Worm (Caenorhabditis elegans): ENCODE measurements around the gene srbc-68.

srbc-68 gene

DNA sequence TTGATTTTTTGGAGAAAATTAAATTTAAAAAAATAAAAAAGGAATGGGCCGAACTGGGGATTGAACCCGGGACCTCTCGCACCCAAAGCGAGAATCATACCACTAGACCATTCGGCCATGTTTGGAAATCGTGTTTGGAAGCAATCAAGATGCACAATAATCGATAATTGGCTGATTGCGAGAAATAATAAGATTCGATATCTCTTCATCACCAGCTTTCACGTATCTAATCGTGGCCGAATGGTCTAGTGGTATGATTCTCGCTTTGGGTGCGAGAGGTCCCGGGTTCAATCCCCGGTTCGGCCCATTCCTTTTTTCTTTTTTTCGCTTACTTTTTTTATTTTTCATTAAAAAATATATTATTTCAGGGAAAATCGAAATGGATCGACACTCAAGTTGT, 35.7 kb upstream of the srbc-68 start (continued):
- TF ChIP-seq cebp-1 (GFP tag; IDR thresholded peaks at IDR 0.05) (no peak), cebp-1 (tag; optimal IDR thresholded peaks at IDR 0.05) (peak; percentile 17), rcor-1 (GFP tag; IDR thresholded peaks at IDR 0.05) (peak; percentile 45), tbp1 (GFP tag; optimal IDR thresholded peaks at IDR 0.05) (peak; percentile 87), C17E4.6 (GFP tag; IDR thresholded peaks at IDR 0.05) (no peak), F49E8.2 (tag; optimal IDR thresholded peaks at IDR 0.05; ENCODE audit: insufficient read depth) (peak; percentile 68), F23B12.7 (tag; optimal IDR thresholded peaks at IDR 0.05; ENCODE audit: insufficient read depth) (peak; percentile 61), F37B4.10 (GFP tag; IDR thresholded peaks at IDR 0.05) (no peak), snpc-3.4 (tag; optimal IDR thresholded peaks at IDR 0.05) (peak; percentile 62), Y53G8AR.9 (GFP tag; conservative IDR thresholded peaks at IDR 0.05) (0 out of 2 replicates have a peak, but pooled peaks have one; percentile 33), lin-54 (GFP tag; optimal IDR thresholded peaks at IDR 0.05) (peak; percentile 36), lsl-1 (GFP tag; optimal IDR thresholded peaks at IDR 0.05) (peak; percentile 43), rec-8 (tag; optimal IDR thresholded peaks at IDR 0.05) (peak in 1 of 2 experiments; percentile 35), B0261.1 (tag; optimal IDR thresholded peaks at IDR 0.05) (peak; percentile 65), snpc-1.3 (tag; optimal IDR thresholded peaks at IDR 0.05; ENCODE audit: insufficient read depth) (peak; percentile 31), ceh-100 (GFP tag; IDR thresholded peaks at IDR 0.05) (no peak), nfya-2 (GFP tag; IDR thresholded peaks at IDR 0.05) (0 out of 2 replicates have a peak, but pooled peaks have one; percentile 25), repo-1 (tag; optimal IDR thresholded peaks at IDR 0.05) (no peak), ceh-40 (GFP tag; IDR thresholded peaks at IDR 0.05) (no peak), ama-1 (optimal IDR thresholded peaks at IDR 0.05) (no peak), ama-1 (GFP tag; optimal IDR thresholded peaks at IDR 0.05) (peak in 1 of 2 experiments; percentile 86), rpc-1 (optimal IDR thresholded peaks at IDR 0.05) (peak; percentile 58), rpc-1 (tag; optimal IDR thresholded peaks at IDR 0.05) (peak; percentile 76), hmg-1.2 (GFP tag; IDR thresholded peaks at IDR 0.05) (peak; percentile 41; the same call in 1 of the 2 replicates), madf-3 (GFP tag; IDR thresholded peaks at IDR 0.05) (0 out of 2 replicates have a peak, but pooled peaks have one; percentile 14), Y53F4B.3 (GFP tag; IDR thresholded peaks at IDR 0.05) (peak; percentile 28; the same call in 1 of the 2 replicates), lin-26 (GFP tag; IDR thresholded peaks at IDR 0.05) (peak; percentile 79), die-1 (tag; optimal IDR thresholded peaks at IDR 0.05) (peak; percentile 54), F55B11.4 (tag; optimal IDR thresholded peaks at IDR 0.05; ENCODE audit: borderline replicate concordance, insufficient read depth) (no peak)

DNA sequence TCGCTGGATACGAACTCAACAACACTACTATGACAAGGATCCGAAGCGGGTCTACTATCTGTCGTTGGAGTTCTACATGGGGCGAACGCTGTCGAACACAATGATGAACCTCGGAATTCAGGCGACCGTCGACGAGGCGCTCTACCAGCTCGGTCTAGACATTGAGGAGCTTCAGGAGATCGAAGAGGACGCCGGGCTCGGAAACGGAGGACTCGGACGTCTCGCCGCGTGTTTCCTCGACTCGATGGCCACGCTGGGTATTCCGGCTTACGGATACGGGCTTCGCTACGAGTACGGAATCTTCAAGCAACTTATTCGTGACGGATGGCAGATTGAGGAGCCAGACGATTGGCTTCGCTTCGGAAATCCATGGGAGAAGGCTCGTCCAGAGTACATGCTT, 35.2 kb upstream of the srbc-68 start:
- TF ChIP-seq lin-35 (GFP tag; optimal IDR thresholded peaks at IDR 0.05) (no peak), zfh-2 (GFP tag; conservative IDR thresholded peaks at IDR 0.05) (peak; percentile 65), lag-1 (GFP tag; IDR thresholded peaks at IDR 0.05) (0 out of 2 replicates have a peak, but pooled peaks have one; percentile 5), egrh-3 (GFP tag; IDR thresholded peaks at IDR 0.05) (peak; percentile 6; the same call in 1 of the 2 replicates)

DNA sequence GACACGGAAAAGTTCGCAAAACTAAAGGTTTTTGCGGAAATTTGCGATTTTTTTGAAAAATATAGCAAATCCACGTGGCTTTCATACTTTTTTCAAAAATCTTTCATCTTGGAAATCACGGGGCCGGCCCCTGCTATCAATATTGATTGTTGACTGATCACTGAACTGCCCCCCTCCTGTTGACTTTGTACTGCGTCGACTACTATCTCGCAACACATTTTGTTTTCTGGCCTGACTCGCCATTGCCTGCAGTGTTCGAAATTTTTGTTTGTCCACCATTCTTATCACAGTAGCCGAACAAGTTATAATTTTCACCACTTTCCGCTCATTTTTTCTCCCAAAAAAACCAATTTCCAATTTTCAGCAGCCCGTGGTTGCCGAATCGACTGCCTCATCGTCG, 34.6 kb upstream of the srbc-68 start:
- no peak for TF ChIP-seq gei-17 (GFP tag; optimal IDR thresholded peaks at IDR 0.05)
- TF ChIP-seq attf-5 (GFP tag; optimal IDR thresholded peaks at IDR 0.05), result peak; percentile 2

DNA sequence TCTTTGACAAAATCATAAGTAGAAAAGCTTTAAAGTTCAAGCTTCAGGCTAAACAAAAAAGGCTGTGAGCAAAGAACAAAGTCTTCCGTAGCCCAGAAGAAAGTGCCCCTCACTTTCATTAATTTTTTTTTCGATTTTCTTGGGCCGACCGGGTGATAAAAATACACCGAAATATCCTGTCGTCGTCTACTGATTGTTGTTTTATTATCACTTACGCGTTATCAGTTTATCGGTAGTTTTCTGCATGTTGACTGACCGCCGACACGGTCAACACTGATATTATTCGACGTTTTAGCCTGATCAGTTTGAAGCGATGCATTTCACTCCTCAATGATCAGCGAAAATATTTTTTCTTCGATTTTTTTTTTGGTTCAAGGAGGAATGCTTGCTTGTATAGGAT, 34.0 kb upstream of the srbc-68 start:
- TF ChIP-seq Y56A3A.18 (GFP tag; IDR thresholded peaks at IDR 0.05) (peak; percentile 23; the same call in 1 of the 2 replicates), athp-1 (tag; optimal IDR thresholded peaks at IDR 0.05) (no peak), madf-3 (GFP tag; IDR thresholded peaks at IDR 0.05) (0 out of 2 replicates have a peak, but pooled peaks have one; percentile 9)
